Worm (Caenorhabditis elegans): ENCODE data around the gene phf-10.
"Not testable (repeated sequence)": the region's sequence is repeated elsewhere in the genome, so short reads cannot be mapped to it uniquely, and the experiment has no call there.

ce11 chrV:265062-265963, 46.1 kb downstream of the phf-10 start:
- TF ChIP-seq nhr-237 (tag; optimal IDR thresholded peaks at IDR 0.05); ztf-4 (tag; optimal IDR thresholded peaks at IDR 0.05); ztf-11 (tag; optimal IDR thresholded peaks at IDR 0.05); unc-39 (tag; optimal IDR thresholded peaks at IDR 0.05); nhr-25 (tag; optimal IDR thresholded peaks at IDR 0.05); ama-1 (optimal IDR thresholded peaks at IDR 0.05); tbx-2 (tag; optimal IDR thresholded peaks at IDR 0.05); unc-62 (GFP tag; optimal IDR thresholded peaks at IDR 0.05); pha-4 (tag; optimal IDR thresholded peaks at IDR 0.05); lin-39 (tag; optimal IDR thresholded peaks at IDR 0.05); aly-2 (tag; optimal IDR thresholded peaks at IDR 0.05); nhr-12 (tag; optimal IDR thresholded peaks at IDR 0.05); R02D3.7 (tag; optimal IDR thresholded peaks at IDR 0.05): not testable (repeated sequence)
- peak; percentile 86 for TF ChIP-seq fkh-10 (GFP tag; optimal IDR thresholded peaks at IDR 0.05)

Data from whole organism, L3 larva.